Worm (Caenorhabditis elegans) whole organism, mixed stage, embryonic: Measurements from ENCODE around the gene T24H10.1.

Experiments
- elt-3 ChIP-seq: fragments of 150-350 bp; optimal IDR thresholded peaks from 2 replicates; lab custom pipeline; 2014; ENCODE audit warnings: missing biosample characterization, missing genetic modification characterization
- flh-1 ChIP-seq: fragments of 200-800 bp; sonication (Bioruptor generic); optimal IDR thresholded peaks from 2 replicates; lab custom pipeline; 2018; ENCODE audit warnings: mild to moderate bottlenecking, missing genetic modification characterization, moderate library complexity, missing compliant biosample characterization
- lin-13 ChIP-seq: fragments of 150-350 bp; optimal IDR thresholded peaks from 2 replicates; lab custom pipeline; 2014; ENCODE audit warnings: missing biosample characterization, missing genetic modification characterization
- lsy-2 ChIP-seq: fragments of 150-350 bp; optimal IDR thresholded peaks from 2 replicates; lab custom pipeline; 2014; ENCODE audit warnings: missing biosample characterization, missing genetic modification characterization
- mab-5 ChIP-seq: fragments of 150-350 bp; optimal IDR thresholded peaks from 2 replicates; lab custom pipeline; 2014; ENCODE audit warnings: missing biosample characterization, missing genetic modification characterization
- nhr-12 ChIP-seq: fragments of 150-350 bp; optimal IDR thresholded peaks from 2 replicates; lab custom pipeline; 2014; ENCODE audit warnings: missing biosample characterization, missing genetic modification characterization
- nhr-237 ChIP-seq: fragments of 150-350 bp; optimal IDR thresholded peaks from 2 replicates; lab custom pipeline; 2014; ENCODE audit warnings: missing biosample characterization, missing genetic modification characterization
- nhr-76 ChIP-seq: sonication (generic microtip); optimal IDR thresholded peaks from 2 replicates; lab custom pipeline; 2017; ENCODE audit warnings: missing biosample characterization, missing genetic modification characterization
- pha-4 ChIP-seq: fragments of 150-350 bp; optimal IDR thresholded peaks from 2 replicates; lab custom pipeline; 2018; ENCODE audit warnings: missing biosample characterization, missing genetic modification reagents, missing genetic modification characterization
- snpc-4 ChIP-seq: fragments of 150-350 bp; optimal IDR thresholded peaks from 2 replicates; lab custom pipeline; 2014; ENCODE audit warnings: missing biosample characterization, missing genetic modification characterization
- unc-62 ChIP-seq: fragments of 150-350 bp; optimal IDR thresholded peaks from 2 replicates; lab custom pipeline; 2014; ENCODE audit warnings: missing biosample characterization, missing genetic modification reagents, missing genetic modification characterization

- no peak for TF ChIP-seq unc-62 (GFP tag; lab: Kevin White, UChicago)
- TF ChIP-seq flh-1 = no peak
- no peak for TF ChIP-seq snpc-4 (tag; lab: Kevin White, UChicago)
- TF ChIP-seq nhr-76 (tag; lab: Kevin White, UChicago) = no peak
- TF ChIP-seq lsy-2 (tag; lab: Kevin White, UChicago) = no peak
- no peak for TF ChIP-seq nhr-237
- TF ChIP-seq lin-13 = no peak
- TF ChIP-seq nhr-12 (tag; lab: Kevin White, UChicago) = no peak
- no peak for TF ChIP-seq mab-5
- no peak for TF ChIP-seq pha-4 (tag; lab: Kevin White, UChicago)
- no peak for TF ChIP-seq elt-3 (tag; lab: Kevin White, UChicago)
Measured at ce11 chrII:9097302-9097701, 1.9 kb upstream of the T24H10.1 start.
